ENCODE assay signal across 1 fruit fly cellular context in the genomic region with DNA sequence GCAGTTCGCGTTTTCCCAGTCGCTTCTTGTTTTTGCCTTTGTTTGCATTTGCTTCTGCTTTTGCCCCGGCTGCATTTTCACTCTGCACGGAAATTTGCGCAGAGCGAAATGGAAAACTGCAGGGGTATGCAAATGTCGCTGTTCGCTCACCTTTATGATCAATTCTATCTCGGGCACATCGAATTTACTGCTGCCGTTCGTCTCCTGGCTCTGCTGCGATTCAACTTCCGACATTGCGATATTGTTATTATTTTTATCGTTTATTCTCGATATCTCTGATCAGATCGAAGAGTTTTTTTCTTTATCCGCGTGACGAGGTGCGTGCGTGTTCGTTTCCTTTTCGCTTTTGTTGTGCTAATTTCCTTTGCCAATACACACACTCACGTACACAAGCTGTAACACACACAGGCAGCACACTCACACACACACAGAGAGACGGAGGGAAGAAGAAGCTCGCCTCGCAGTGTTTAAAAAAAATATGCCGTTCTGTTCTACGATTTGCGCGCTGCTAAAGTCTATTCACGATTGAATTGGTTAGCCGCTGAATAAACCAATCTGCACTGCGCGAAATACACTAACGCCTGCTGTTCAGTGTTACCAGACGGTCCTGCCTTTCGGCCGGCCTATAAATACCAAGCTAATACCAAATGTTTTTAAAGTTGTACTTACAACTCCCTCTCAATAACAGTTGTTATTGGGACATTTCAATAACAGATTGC.
A peak's percentile ranks its signal among the peaks of the same experiment; 100 is the strongest.
TF ChIP-seq lines count a peak whose summit lies in the region.

Gene Clic, minus strand, starts transcription at position 533 of the 719 bp plus-strand sequence.

TF ChIP-seq in whole organism, embryonic, 481 proteins besides CTCF, POLR2A, EP300 and RAD21 (continued from another document and continues in another):
- TF ChIP-seq CG33557 (GFP tag; optimal IDR thresholded peaks at IDR 0.05; lab: Kevin White, UChicago) = no peak
- TF ChIP-seq CG7987 (GFP tag; optimal IDR thresholded peaks at IDR 0.05; lab: Kevin White, UChicago) = peak; percentile 71
- 0 out of 2 replicates have a peak, but pooled peaks have one; percentile 7 for TF ChIP-seq CG3847 (GFP tag; IDR thresholded peaks at IDR 0.05; lab: Robert Waterston, UW)
- TF ChIP-seq dmrt99B (tag; optimal IDR thresholded peaks at IDR 0.05; lab: Kevin White, UChicago) = no peak
- TF ChIP-seq CG2875 (GFP tag; optimal IDR thresholded peaks at IDR 0.05; lab: Kevin White, UChicago) = no peak
- peak; percentile 73 for TF ChIP-seq CG9797 (GFP tag; optimal IDR thresholded peaks at IDR 0.05; lab: Kevin White, UChicago)
- TF ChIP-seq CG10565 (GFP tag; optimal IDR thresholded peaks at IDR 0.05; lab: Kevin White, UChicago) = no peak
- no peak for TF ChIP-seq schlank (tag; optimal IDR thresholded peaks at IDR 0.05; lab: Kevin White, UChicago)
- no peak for TF ChIP-seq CG7271 (tag; optimal IDR thresholded peaks at IDR 0.05; lab: Kevin White, UChicago)
- TF ChIP-seq chif (GFP tag; optimal IDR thresholded peaks at IDR 0.05; lab: Kevin White, UChicago) = no peak
- TF ChIP-seq ash1 (GFP tag; optimal IDR thresholded peaks at IDR 0.05; lab: Kevin White, UChicago) = peak; percentile 57
- TF ChIP-seq CG2120 (GFP tag; optimal IDR thresholded peaks at IDR 0.05; lab: Kevin White, UChicago) = peak; percentile 8
- TF ChIP-seq yki (optimal IDR thresholded peaks at IDR 0.05; lab: Kevin White, UChicago) = no peak
- no peak for TF ChIP-seq YL-1 (GFP tag; optimal IDR thresholded peaks at IDR 0.05; lab: Kevin White, UChicago)
- TF ChIP-seq CG12744 (GFP tag; optimal IDR thresholded peaks at IDR 0.05; lab: Kevin White, UChicago) = no peak
- no peak for TF ChIP-seq CG7786 (GFP tag; optimal IDR thresholded peaks at IDR 0.05; lab: Kevin White, UChicago)
- no peak for TF ChIP-seq lov (optimal IDR thresholded peaks at IDR 0.05; lab: Kevin White, UChicago)
- no peak for TF ChIP-seq lov (GFP tag; IDR thresholded peaks at IDR 0.05; lab: Robert Waterston, UW)
- TF ChIP-seq Blimp-1 (GFP tag; optimal IDR thresholded peaks at IDR 0.05; lab: Kevin White, UChicago) = no peak
- TF ChIP-seq zen (tag; optimal IDR thresholded peaks at IDR 0.05; lab: Kevin White, UChicago) = no peak
- TF ChIP-seq H15 (GFP tag; IDR thresholded peaks at IDR 0.05; lab: Robert Waterston, UW) = no peak
- TF ChIP-seq jigr1 (GFP tag; IDR thresholded peaks at IDR 0.05; lab: Robert Waterston, UW) = no peak
- peak; percentile 34; the same call in 1 of the 2 replicates for TF ChIP-seq CG32532 (GFP tag; IDR thresholded peaks at IDR 0.05; lab: Robert Waterston, UW)
- peak; percentile 26 for TF ChIP-seq Dek (tag; optimal IDR thresholded peaks at IDR 0.05; lab: Kevin White, UChicago)
- no peak for TF ChIP-seq ase (GFP tag; IDR thresholded peaks at IDR 0.05; lab: Robert Waterston, UW)
- no peak for TF ChIP-seq Oli (tag; optimal IDR thresholded peaks at IDR 0.05; lab: Kevin White, UChicago)
- no peak for TF ChIP-seq ATbp (GFP tag; optimal IDR thresholded peaks at IDR 0.05; lab: Kevin White, UChicago)
- no peak for TF ChIP-seq CG6765 (GFP tag; optimal IDR thresholded peaks at IDR 0.05; lab: Kevin White, UChicago)
- no peak for TF ChIP-seq fu2 (GFP tag; optimal IDR thresholded peaks at IDR 0.05; lab: Kevin White, UChicago)
- no peak for TF ChIP-seq CG17912 (GFP tag; optimal IDR thresholded peaks at IDR 0.05; lab: Kevin White, UChicago)
- TF ChIP-seq CG14050 (GFP tag; IDR thresholded peaks at IDR 0.05; lab: Robert Waterston, UW) = no peak
- TF ChIP-seq CG15073 (GFP tag; optimal IDR thresholded peaks at IDR 0.05; lab: Kevin White, UChicago) = no peak
- TF ChIP-seq Hsf (GFP tag; optimal IDR thresholded peaks at IDR 0.05; lab: Kevin White, UChicago) = no peak
- TF ChIP-seq MESR4 (GFP tag; optimal IDR thresholded peaks at IDR 0.05; lab: Kevin White, UChicago) = peak; percentile 57
- TF ChIP-seq Dfd (GFP tag; optimal IDR thresholded peaks at IDR 0.05; lab: Kevin White, UChicago) = no peak
- TF ChIP-seq CG13123 (GFP tag; optimal IDR thresholded peaks at IDR 0.05; lab: Kevin White, UChicago) = no peak
- no peak for TF ChIP-seq CG6654 (GFP tag; optimal IDR thresholded peaks at IDR 0.05; lab: Kevin White, UChicago)
- no peak for TF ChIP-seq Chrac-16 (GFP tag; optimal IDR thresholded peaks at IDR 0.05; lab: Kevin White, UChicago)
- no peak for TF ChIP-seq unc-4 (GFP tag; IDR thresholded peaks at IDR 0.05; lab: Robert Waterston, UW; ENCODE audit: partially characterized antibody)
- TF ChIP-seq CG6175 (GFP tag; IDR thresholded peaks at IDR 0.05; lab: Robert Waterston, UW) = no peak
- TF ChIP-seq BtbVII (GFP tag; optimal IDR thresholded peaks at IDR 0.05; lab: Kevin White, UChicago) = no peak
- peak; percentile 4 for TF ChIP-seq CG4328 (GFP tag; optimal IDR thresholded peaks at IDR 0.05; lab: Kevin White, UChicago)
- no peak for TF ChIP-seq CG9215 (GFP tag; IDR thresholded peaks at IDR 0.05; lab: Robert Waterston, UW)
- TF ChIP-seq pfk (GFP tag; optimal IDR thresholded peaks at IDR 0.05; lab: Kevin White, UChicago) = peak; percentile 18
- no peak for TF ChIP-seq CG11398 (GFP tag; optimal IDR thresholded peaks at IDR 0.05; lab: Kevin White, UChicago)
- TF ChIP-seq CG8281 (tag; optimal IDR thresholded peaks at IDR 0.05; lab: Kevin White, UChicago) = no peak
- TF ChIP-seq Ptx1 (GFP tag; IDR thresholded peaks at IDR 0.05; lab: Robert Waterston, UW) = no peak
- TF ChIP-seq ato (GFP tag; IDR thresholded peaks at IDR 0.05; lab: Robert Waterston, UW; ENCODE audit: partially characterized antibody) = peak; percentile 35; the same call in 1 of the 2 replicates
- TF ChIP-seq CG10321 (GFP tag; IDR thresholded peaks at IDR 0.05; lab: Robert Waterston, UW) = 0 out of 2 replicates have a peak, but pooled peaks have one; percentile 14
- peak; percentile 21 for TF ChIP-seq wek (GFP tag; optimal IDR thresholded peaks at IDR 0.05; lab: Kevin White, UChicago)
- no peak for TF ChIP-seq CG2129 (GFP tag; IDR thresholded peaks at IDR 0.05; lab: Robert Waterston, UW; ENCODE audit: partially characterized antibody)
- no peak for TF ChIP-seq Oaz (GFP tag; IDR thresholded peaks at IDR 0.05; lab: Robert Waterston, UW)
- no peak for TF ChIP-seq D (optimal IDR thresholded peaks at IDR 0.05; lab: Kevin White, UChicago)
- no peak for TF ChIP-seq D (GFP tag; optimal IDR thresholded peaks at IDR 0.05; lab: Kevin White, UChicago)
- no peak for TF ChIP-seq eve (GFP tag; optimal IDR thresholded peaks at IDR 0.05; lab: Kevin White, UChicago)
- no peak for TF ChIP-seq Atf3 (GFP tag; optimal IDR thresholded peaks at IDR 0.05; lab: Kevin White, UChicago)
- no peak for TF ChIP-seq dan (GFP tag; IDR thresholded peaks at IDR 0.05; lab: Robert Waterston, UW)
- peak; percentile 44 for TF ChIP-seq Dp (GFP tag; optimal IDR thresholded peaks at IDR 0.05; lab: Kevin White, UChicago)
- TF ChIP-seq Gsc (GFP tag; IDR thresholded peaks at IDR 0.05; lab: Robert Waterston, UW) = no peak
- TF ChIP-seq B-H1 (GFP tag; IDR thresholded peaks at IDR 0.05; lab: Robert Waterston, UW) = no peak; the same call in 2 of the 3 replicates
- peak in 1 of 2 experiments; percentile 11 for TF ChIP-seq dpn (GFP tag; optimal IDR thresholded peaks at IDR 0.05; lab: Kevin White, UChicago)
- no peak for TF ChIP-seq fd3F (GFP tag; optimal IDR thresholded peaks at IDR 0.05; lab: Kevin White, UChicago)
- TF ChIP-seq onecut (GFP tag; IDR thresholded peaks at IDR 0.05; lab: Robert Waterston, UW) = peak; percentile 12; the same call in 1 of the 2 replicates
- no peak for TF ChIP-seq CG31388 (GFP tag; optimal IDR thresholded peaks at IDR 0.05; lab: Kevin White, UChicago)
- no peak for TF ChIP-seq kni (GFP tag; optimal IDR thresholded peaks at IDR 0.05; lab: Kevin White, UChicago)
- TF ChIP-seq TFAM (GFP tag; optimal IDR thresholded peaks at IDR 0.05; lab: Kevin White, UChicago) = no peak
- no peak for TF ChIP-seq CG14441 (GFP tag; IDR thresholded peaks at IDR 0.05; lab: Robert Waterston, UW)
- TF ChIP-seq kah (GFP tag; optimal IDR thresholded peaks at IDR 0.05; lab: Kevin White, UChicago) = no peak
- TF ChIP-seq CG1792 (GFP tag; optimal IDR thresholded peaks at IDR 0.05; lab: Kevin White, UChicago) = no peak
- no peak for TF ChIP-seq Ssrp (tag; optimal IDR thresholded peaks at IDR 0.05; lab: Kevin White, UChicago)
- no peak for TF ChIP-seq CG17612 (GFP tag; IDR thresholded peaks at IDR 0.05; lab: Robert Waterston, UW)
- TF ChIP-seq Taf1 (GFP tag; IDR thresholded peaks at IDR 0.05; lab: Robert Waterston, UW) = no peak
- no peak for TF ChIP-seq hth (optimal IDR thresholded peaks at IDR 0.05; lab: Kevin White, UChicago)
- peak; percentile 95 for TF ChIP-seq CG17385 (GFP tag; optimal IDR thresholded peaks at IDR 0.05; lab: Kevin White, UChicago)
- no peak for TF ChIP-seq Mrtf (GFP tag; IDR thresholded peaks at IDR 0.05; lab: Robert Waterston, UW)
- TF ChIP-seq gro (GFP tag; optimal IDR thresholded peaks at IDR 0.05; lab: Kevin White, UChicago) = peak; percentile 24
- TF ChIP-seq CG13296 (GFP tag; optimal IDR thresholded peaks at IDR 0.05; lab: Kevin White, UChicago) = peak; percentile 40
- TF ChIP-seq Hr51 (GFP tag; optimal IDR thresholded peaks at IDR 0.05; lab: Kevin White, UChicago) = no peak
- no peak for TF ChIP-seq CG17359 (tag; optimal IDR thresholded peaks at IDR 0.05; lab: Kevin White, UChicago)
- TF ChIP-seq Bgb (GFP tag; IDR thresholded peaks at IDR 0.05; lab: Robert Waterston, UW; ENCODE audit: partially characterized antibody) = peak; percentile 67; the same call in 1 of the 2 replicates
- TF ChIP-seq Antp (GFP tag; optimal IDR thresholded peaks at IDR 0.05; lab: Kevin White, UChicago) = peak; percentile 47
- TF ChIP-seq jing (GFP tag; optimal IDR thresholded peaks at IDR 0.05; lab: Kevin White, UChicago) = no peak
- TF ChIP-seq sima (GFP tag; optimal IDR thresholded peaks at IDR 0.05; lab: Kevin White, UChicago) = no peak
- no peak for TF ChIP-seq CG6689 (GFP tag; IDR thresholded peaks at IDR 0.05; lab: Robert Waterston, UW)
- no peak for TF ChIP-seq cad (GFP tag; optimal IDR thresholded peaks at IDR 0.05; lab: Kevin White, UChicago)
- TF ChIP-seq bcd (GFP tag; optimal IDR thresholded peaks at IDR 0.05; lab: Kevin White, UChicago) = no peak
- no peak for TF ChIP-seq luna (GFP tag; optimal IDR thresholded peaks at IDR 0.05; lab: Kevin White, UChicago)
- TF ChIP-seq Pdp1 (GFP tag; optimal IDR thresholded peaks at IDR 0.05; lab: Kevin White, UChicago) = peak; percentile 25 to 36
- no peak for TF ChIP-seq usp (GFP tag; optimal IDR thresholded peaks at IDR 0.05; lab: Kevin White, UChicago)
- TF ChIP-seq Hr78 (GFP tag; optimal IDR thresholded peaks at IDR 0.05; lab: Kevin White, UChicago) = no peak
- TF ChIP-seq Lpt (GFP tag; optimal IDR thresholded peaks at IDR 0.05; lab: Kevin White, UChicago) = no peak
- no peak for TF ChIP-seq CG2199 (GFP tag; IDR thresholded peaks at IDR 0.05; lab: Robert Waterston, UW)
- no peak for TF ChIP-seq Camta (GFP tag; optimal IDR thresholded peaks at IDR 0.05; lab: Kevin White, UChicago)
- TF ChIP-seq CG31441 (GFP tag; IDR thresholded peaks at IDR 0.05; lab: Robert Waterston, UW) = no peak
- TF ChIP-seq pum (GFP tag; optimal IDR thresholded peaks at IDR 0.05; lab: Kevin White, UChicago) = no peak
- no peak for TF ChIP-seq CG8944 (GFP tag; optimal IDR thresholded peaks at IDR 0.05; lab: Kevin White, UChicago)
- peak; percentile 50 for TF ChIP-seq CG10543 (GFP tag; optimal IDR thresholded peaks at IDR 0.05; lab: Kevin White, UChicago)
- peak; percentile 6 for TF ChIP-seq CG4707 (GFP tag; optimal IDR thresholded peaks at IDR 0.05; lab: Kevin White, UChicago)
- no peak for TF ChIP-seq Lim3 (GFP tag; IDR thresholded peaks at IDR 0.05; lab: Robert Waterston, UW)
- no peak for TF ChIP-seq seq (GFP tag; IDR thresholded peaks at IDR 0.05; lab: Robert Waterston, UW)
- no peak for TF ChIP-seq CG5180 (GFP tag; optimal IDR thresholded peaks at IDR 0.05; lab: Kevin White, UChicago)
- TF ChIP-seq grn (GFP tag; optimal IDR thresholded peaks at IDR 0.05; lab: Kevin White, UChicago) = no peak
- TF ChIP-seq ham (GFP tag; IDR thresholded peaks at IDR 0.05; lab: Robert Waterston, UW) = no peak
- TF ChIP-seq az2 (GFP tag; optimal IDR thresholded peaks at IDR 0.05; lab: Kevin White, UChicago) = no peak
- TF ChIP-seq Ravus (GFP tag; IDR thresholded peaks at IDR 0.05; lab: Robert Waterston, UW) = no peak
- 0 out of 2 replicates have a peak, but pooled peaks have one; percentile 14 for TF ChIP-seq CG4360 (GFP tag; IDR thresholded peaks at IDR 0.05; lab: Robert Waterston, UW)
- peak; percentile 12 for TF ChIP-seq repo (GFP tag; optimal IDR thresholded peaks at IDR 0.05; lab: Kevin White, UChicago)
- TF ChIP-seq mirr (GFP tag; optimal IDR thresholded peaks at IDR 0.05; lab: Kevin White, UChicago) = peak; percentile 39
- peak; percentile 76 for TF ChIP-seq CG12659 (GFP tag; optimal IDR thresholded peaks at IDR 0.05; lab: Kevin White, UChicago)
- TF ChIP-seq caup (GFP tag; optimal IDR thresholded peaks at IDR 0.05; lab: Kevin White, UChicago; ENCODE audit: severe bottlenecking) = peak; percentile 66
- TF ChIP-seq Dbx (GFP tag; IDR thresholded peaks at IDR 0.05; lab: Robert Waterston, UW) = peak; percentile 61
- no peak for TF ChIP-seq tap (tag; optimal IDR thresholded peaks at IDR 0.05; lab: Kevin White, UChicago)
- TF ChIP-seq Nf-YB (GFP tag; optimal IDR thresholded peaks at IDR 0.05; lab: Kevin White, UChicago) = no peak
- TF ChIP-seq CG4282 (GFP tag; optimal IDR thresholded peaks at IDR 0.05; lab: Kevin White, UChicago) = no peak
- no peak for TF ChIP-seq scrt (GFP tag; optimal IDR thresholded peaks at IDR 0.05; lab: Kevin White, UChicago)
- peak; percentile 19 for TF ChIP-seq CG13624 (GFP tag; optimal IDR thresholded peaks at IDR 0.05; lab: Kevin White, UChicago)
- TF ChIP-seq CG2889 (GFP tag; IDR thresholded peaks at IDR 0.05; lab: Robert Waterston, UW) = no peak
- TF ChIP-seq salm (tag; optimal IDR thresholded peaks at IDR 0.05; lab: Kevin White, UChicago) = no peak
- TF ChIP-seq CG2712 (tag; optimal IDR thresholded peaks at IDR 0.05; lab: Kevin White, UChicago) = peak; percentile 52
- TF ChIP-seq CG1233 (GFP tag; optimal IDR thresholded peaks at IDR 0.05; lab: Kevin White, UChicago) = no peak
- TF ChIP-seq nom (GFP tag; optimal IDR thresholded peaks at IDR 0.05; lab: Kevin White, UChicago) = peak; percentile 63
- no peak for TF ChIP-seq CG14860 (GFP tag; IDR thresholded peaks at IDR 0.05; lab: Robert Waterston, UW; ENCODE audit: partially characterized antibody)
- no peak for TF ChIP-seq D19B (GFP tag; optimal IDR thresholded peaks at IDR 0.05; lab: Kevin White, UChicago)
- TF ChIP-seq org-1 (GFP tag; optimal IDR thresholded peaks at IDR 0.05; lab: Kevin White, UChicago) = no peak
- TF ChIP-seq CG9609 (GFP tag; optimal IDR thresholded peaks at IDR 0.05; lab: Kevin White, UChicago) = no peak
- TF ChIP-seq CG6254 (GFP tag; optimal IDR thresholded peaks at IDR 0.05; lab: Kevin White, UChicago) = no peak
- TF ChIP-seq pzg (GFP tag; optimal IDR thresholded peaks at IDR 0.05; lab: Kevin White, UChicago) = peak; percentile 68
